Fruit fly (Drosophila melanogaster): Measurements from ENCODE around the gene Arp1.
"Not testable (repeated sequence)": the region's sequence is repeated elsewhere in the genome, so short reads cannot be mapped to it uniquely, and the experiment has no call there.

Gene Arp1

DNA sequence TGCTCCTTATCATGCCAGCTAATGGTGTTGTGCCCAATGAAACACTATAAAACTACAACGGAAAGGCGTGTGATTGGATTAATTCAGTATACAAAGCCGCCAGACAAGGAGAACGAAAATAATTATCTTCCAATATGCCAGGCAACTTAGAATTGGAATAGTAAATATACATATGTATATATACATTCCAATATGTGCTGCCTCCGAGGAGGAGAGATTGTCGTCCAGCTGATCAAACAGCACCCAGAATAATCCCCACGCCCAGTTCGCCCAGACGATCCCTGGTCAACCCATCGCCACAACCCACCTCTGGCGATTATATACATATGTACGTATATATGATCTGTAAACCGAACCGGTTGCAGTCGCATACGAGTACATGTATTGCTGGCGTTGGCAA, 9.7 kb downstream of the Arp1 start:
- no peak for TF ChIP-seq CG17801 (GFP tag; optimal IDR thresholded peaks at IDR 0.05; ENCODE audit: partially characterized antibody)

DNA sequence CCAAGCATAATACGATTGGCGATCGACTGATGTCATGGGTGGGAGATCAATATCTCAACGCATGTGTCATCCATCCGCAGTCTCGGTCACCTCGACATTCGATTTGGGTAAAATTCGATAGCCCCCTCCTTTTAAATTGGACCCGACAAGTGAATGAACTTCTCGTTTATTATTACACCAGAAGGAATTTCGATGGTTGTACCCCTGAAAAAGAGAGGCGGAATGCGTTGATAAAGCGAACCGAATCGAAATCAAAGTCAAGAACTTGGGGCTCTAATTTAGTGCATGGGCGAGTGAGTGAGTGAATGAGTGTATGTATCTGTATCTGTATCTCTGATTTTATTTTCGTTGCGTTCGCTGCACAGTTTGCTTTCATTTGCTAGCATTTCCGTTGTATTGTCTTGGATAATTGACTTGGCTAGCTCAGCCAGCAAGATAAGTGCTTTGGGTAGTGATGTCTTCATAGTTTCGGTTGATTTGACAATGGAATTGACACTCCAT, 10.5 kb downstream of the Arp1 start:
- TF ChIP-seq CG17801 (GFP tag; optimal IDR thresholded peaks at IDR 0.05; ENCODE audit: partially characterized antibody), result no peak

DNA sequence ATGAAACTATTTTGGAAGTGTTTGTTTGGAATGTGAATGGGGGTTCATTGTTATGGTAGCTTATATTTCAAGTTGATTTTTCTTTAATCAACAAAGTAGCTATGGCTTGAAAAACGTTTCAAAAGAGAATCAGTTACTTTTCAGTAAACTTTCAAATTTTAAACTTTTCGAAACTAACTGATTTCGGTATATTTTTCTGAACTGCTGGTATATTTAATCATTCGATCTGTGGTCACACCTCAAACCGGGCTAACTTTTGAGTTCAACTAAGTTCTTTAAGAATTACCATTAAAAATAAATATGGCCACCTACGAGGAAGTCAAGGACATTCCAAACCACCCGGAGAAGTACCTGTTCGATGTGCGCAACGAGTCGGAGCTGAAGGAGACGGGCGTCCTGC, 13.3 kb downstream of the Arp1 start, which contains the start of gene CG12279:
CG12279 (plus strand) TSS at position 234 of the 400 bp plus-strand sequence.
- no peak for TF ChIP-seq CG17801 (GFP tag; optimal IDR thresholded peaks at IDR 0.05; ENCODE audit: partially characterized antibody)

DNA sequence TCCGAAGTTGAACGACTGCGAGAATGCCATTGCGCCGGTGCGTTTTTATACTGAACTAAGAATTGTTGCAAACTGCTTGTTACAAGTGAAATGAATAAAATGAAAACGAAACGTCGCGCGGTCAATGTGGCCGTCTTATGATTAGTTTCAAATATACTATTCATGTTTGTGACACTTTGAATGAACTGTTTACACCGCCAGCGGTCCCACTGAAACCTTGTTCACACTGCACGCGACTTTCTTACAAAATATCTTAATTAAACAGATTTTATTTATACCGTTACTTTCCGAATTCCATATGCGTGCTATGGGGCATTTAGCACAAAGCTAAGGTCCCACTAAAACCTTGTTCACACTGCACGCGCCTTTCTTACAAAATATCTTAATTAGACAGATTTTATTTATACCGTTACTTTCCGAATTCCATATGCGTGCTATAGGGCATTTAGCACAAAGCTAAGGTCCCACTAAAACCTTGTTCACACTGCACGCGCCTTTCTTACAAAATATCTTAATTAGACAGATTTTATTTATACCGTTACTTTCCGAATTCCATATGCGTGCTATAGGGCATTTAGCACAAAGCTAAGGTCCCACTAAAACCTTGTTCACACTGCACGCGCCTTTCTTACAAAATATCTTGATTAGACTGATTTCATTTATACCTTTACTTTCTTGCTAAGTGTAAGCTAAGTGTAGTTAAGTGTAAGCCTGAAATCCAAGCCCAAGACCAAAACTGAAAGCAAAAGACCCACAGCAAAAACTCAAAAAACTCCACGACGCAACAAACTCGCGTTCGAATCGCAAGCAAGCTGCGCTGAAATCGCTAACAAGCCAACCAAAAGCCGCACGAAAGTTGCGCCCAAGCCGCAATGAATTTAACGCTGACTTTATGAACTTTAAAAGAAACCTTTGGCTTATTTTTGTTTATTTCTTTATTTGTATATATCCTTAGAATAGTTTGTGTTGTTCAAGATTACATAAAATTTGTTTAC, 20.9 kb downstream of the Arp1 start, which contains the start of gene PolQ:
PolQ (minus strand) TSS at position 122 of the 995 bp plus-strand sequence.
- not testable (repeated sequence) for TF ChIP-seq CG17801 (GFP tag; optimal IDR thresholded peaks at IDR 0.05; ENCODE audit: partially characterized antibody)

DNA sequence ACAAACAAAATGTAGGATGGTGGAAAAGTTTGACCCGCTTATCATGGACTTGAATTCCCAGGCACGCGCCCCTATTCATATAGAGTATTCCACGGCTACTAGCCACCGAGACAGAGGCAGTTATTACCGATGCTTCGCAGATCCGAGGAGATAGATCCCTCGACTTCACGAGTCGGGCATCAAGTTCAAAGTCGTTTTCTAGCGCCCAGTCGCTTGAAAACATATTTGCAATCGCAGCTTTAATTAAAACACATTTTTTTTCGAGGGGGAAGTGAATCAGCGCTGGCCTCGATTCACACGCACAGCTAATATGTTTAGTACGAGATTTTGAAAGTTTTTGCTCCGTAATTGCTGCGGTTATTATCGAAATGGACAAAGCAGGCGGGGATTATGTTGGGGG, 23.7 kb downstream of the Arp1 start:
- no peak for TF ChIP-seq CG17801 (GFP tag; optimal IDR thresholded peaks at IDR 0.05; ENCODE audit: partially characterized antibody)

DNA sequence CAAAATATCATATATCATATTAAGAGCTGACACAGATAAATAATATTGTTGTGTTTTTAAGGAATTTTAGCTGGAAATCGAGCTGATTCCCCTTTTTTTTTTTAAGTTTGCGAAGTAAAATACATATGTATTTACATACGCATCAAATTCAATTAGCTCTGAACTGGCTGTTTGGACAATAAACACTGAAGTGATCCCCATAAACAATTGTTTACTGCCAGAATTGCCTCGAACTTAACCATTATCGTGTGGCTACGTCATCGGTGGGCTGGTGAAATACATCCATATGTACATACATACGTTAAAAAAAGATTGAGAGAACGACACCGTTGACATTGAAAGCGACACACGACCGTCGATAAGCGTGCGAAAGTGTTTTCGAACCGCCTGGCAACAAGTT, 24.7 kb downstream of the Arp1 start:
- TF ChIP-seq CG17801 (GFP tag; optimal IDR thresholded peaks at IDR 0.05; ENCODE audit: partially characterized antibody), result peak; percentile 5

DNA sequence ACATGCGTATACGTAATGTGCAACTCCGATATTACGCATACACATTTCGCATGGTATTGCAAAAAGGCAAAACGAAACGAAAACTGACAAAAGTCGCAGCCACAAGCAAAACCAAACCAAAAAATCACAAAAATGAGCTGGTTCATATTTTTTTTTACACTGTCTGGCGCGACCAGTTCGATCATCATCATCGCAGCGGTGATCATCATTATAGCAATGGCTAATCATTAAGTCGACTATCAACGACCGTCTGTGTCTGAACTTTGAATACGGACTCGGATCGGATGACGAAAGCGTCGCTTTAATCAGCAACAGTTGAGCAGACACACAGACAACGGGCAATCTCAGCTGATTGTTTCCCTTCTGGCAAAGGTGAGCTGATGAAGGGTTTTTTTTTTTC, 25.4 kb downstream of the Arp1 start:
- TF ChIP-seq CG17801 (GFP tag; optimal IDR thresholded peaks at IDR 0.05; ENCODE audit: partially characterized antibody), result no peak

DNA sequence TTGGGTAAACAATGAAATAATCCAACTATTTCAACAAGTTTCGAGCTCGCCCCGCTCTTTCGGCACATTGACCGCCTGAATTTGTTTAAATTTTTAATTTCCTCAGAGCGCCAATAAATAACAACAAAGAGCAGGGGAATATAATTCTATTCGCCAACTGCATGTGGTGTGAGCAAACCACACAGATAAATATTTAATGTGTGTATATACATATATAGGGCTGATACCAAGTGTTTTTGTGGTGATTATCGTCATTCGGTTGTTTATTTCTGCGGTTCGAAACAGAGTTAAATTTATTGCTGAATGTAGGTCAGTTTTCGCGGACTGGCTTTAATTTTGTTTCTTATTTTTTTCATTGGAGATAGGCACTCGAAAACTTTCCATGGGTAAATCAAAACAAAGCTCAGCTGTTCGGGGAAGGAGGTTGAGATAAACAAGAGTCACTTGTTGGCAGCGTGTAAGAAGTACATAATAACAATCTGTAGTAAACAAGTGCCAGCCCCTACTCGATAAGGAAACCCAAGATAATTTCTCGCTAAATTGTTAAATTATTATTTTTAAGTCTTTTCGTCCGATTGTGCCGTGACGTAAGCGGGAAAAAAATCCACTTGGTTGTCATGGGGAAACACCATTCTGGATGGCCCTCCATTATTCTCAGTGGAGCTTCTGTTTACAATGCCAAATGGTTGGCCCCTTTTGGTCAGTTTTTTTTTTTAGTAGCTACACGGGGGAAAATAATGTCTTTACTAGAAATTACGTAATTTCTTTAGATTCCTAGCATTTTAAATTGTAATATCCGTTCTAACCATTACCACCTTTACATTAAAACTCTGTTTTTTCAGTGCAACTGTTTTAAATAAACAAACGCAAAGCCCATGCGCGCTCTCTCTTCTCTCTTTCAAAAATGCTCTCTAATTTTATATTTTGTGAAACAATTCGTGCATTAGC, 26.3 kb downstream of the Arp1 start:
- peak; percentile 30 for TF ChIP-seq CG17801 (GFP tag; optimal IDR thresholded peaks at IDR 0.05; ENCODE audit: partially characterized antibody)

DNA sequence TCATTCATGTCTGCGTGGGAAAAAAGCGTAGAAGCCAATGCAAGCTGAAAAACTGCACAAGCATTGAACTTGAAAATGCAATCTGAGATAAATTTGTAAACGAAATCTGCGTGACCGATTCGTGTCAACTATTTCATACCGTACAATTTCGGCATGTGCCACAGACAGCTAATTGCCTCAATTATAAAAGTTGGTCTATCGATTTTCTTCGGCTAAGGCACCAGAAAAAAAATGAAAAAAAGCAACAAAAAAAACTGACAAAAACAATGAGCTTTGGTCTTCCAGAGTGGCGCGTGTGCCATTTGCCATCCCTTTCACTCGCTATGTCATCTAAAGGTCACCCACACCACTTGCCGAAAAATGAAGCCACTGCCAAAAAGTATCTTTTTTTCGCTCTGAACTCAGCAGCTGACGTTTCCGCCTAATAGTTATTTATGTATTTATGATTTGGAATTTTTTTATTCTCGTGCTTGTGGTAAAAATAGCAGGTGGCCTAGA, 27.0 kb downstream of the Arp1 start:
- no peak for TF ChIP-seq CG17801 (GFP tag; optimal IDR thresholded peaks at IDR 0.05; ENCODE audit: partially characterized antibody)

DNA sequence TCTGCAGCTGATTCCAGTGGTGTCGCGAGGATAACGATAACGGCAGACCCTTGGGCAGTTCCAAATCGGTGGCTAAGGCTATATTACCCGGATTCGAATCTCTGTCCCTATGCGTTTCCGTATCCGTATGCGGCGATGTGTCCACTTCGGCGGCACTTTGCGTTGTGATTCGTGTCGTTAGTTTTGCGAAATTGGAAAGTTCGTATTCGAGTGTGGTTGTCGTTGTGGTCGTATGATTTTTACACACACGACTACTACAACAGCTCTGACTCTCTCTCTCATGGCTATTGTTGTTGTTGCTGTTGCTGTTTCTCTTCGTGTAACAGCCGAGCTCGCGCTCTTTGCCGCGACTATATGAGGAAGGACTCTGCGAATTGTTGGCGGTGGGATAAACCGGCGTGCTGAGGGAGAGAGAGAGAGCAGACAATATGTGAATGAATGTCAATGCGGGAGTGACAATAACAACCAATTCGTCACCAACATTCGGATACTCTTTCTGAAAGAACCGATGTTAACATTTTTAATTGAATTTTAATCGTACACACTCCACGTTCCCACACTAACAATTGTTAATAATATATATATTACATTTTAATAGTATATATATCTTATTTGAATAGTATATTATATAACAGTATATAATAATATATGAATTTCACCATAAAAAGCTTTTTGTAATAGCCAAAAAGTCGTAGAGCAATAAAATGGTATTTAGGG, 28.2 kb downstream of the Arp1 start:
- TF ChIP-seq CG17801 (GFP tag; optimal IDR thresholded peaks at IDR 0.05; ENCODE audit: partially characterized antibody), result peak; percentile 68

DNA sequence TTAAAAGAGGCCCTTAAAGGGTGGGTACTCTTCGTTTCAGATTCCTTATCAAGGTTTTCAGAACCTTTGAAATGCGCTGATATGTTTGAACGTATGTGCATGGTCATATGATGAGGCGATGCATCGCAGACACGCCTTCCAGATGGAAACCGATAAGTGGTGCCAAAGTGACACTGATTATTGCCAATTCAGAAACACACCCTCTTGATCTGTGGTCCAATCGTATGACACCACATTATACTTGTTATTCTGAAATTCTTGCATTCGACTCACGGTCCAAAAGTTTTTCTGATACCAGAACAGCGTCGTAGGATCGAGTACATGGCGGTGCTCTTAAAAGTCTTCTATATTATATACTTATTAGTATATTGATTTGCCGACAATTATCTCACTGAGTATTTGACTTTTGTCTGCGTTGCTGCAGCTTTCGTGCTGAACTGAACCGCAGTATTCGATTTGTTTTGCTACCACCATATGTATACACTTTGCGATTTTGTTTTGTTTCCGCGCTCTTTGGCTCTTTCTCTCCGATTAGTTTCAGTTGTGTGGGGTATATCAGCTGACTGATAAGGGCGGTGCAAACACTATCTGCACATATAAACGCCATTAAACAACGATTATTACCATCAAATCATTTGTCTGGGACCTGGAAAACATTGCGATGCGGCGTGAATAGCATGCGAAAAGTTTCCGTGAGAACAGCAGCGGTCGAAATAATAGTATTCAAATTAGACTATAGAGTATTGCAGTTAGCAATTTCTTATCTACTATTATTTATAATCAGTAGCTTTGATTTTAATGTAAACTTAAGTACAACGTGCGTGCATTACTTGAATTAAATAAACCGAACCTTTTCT, 29.0 kb downstream of the Arp1 start:
- TF ChIP-seq CG17801 (GFP tag; optimal IDR thresholded peaks at IDR 0.05; ENCODE audit: partially characterized antibody), result no peak

DNA sequence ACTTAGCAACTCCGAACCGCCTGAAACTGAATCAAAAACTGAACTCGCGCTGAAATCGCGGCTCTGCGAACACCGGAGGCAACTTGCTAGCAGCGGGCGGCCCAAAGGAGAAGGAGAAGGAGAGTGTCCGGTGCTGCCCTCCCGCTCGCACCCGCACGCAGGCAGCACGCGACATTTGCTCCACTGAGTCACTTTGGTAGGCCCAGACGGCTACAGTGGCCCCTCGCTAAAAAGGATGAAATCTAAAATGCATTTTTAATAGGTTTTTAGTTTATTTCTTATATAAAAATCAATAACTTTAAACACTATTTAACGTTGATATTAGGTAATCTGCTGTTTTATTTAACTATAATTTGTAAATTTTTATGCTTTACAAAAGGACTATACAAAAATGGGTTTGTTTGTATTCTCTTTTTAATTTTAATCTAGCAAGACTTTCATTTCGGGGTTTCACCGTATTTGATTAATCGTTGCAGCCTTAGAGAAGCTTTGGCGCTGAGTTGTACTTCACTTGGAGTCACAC, 30.9 kb downstream of the Arp1 start, which contains the start of gene Men:
Men (minus strand) TSS at position 51 of the 523 bp plus-strand sequence.
- TF ChIP-seq CG17801 (GFP tag; optimal IDR thresholded peaks at IDR 0.05; ENCODE audit: partially characterized antibody), result peak; percentile 75

DNA sequence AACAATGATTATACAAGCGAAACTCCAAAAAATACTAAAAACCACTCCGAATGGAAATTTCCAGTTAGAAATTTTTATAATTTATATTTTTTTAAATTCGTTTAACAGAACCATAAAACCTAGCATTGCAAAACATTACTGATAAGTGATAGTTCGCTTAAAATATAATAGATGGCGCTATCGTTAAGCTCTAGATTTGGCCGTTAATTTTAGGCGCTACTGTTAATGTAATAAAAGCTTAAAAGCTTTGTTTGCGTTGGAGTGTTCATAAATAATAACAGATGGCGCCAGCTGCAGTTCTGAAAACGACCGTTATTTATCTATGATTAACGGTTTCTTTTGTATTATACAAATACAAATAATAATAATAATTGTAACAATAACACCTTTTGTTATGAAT, 32.2 kb downstream of the Arp1 start:
- TF ChIP-seq CG17801 (GFP tag; optimal IDR thresholded peaks at IDR 0.05; ENCODE audit: partially characterized antibody), result peak; percentile 10

Data from ovary, adult (tissue).